Worm (Caenorhabditis elegans): ENCODE results near the gene Y61A9LA.7.
"Not testable (repeated sequence)": the region's sequence is repeated elsewhere in the genome, so short reads cannot be mapped to it uniquely, and the experiment has no call there.

Gene Y61A9LA.7

DNA sequence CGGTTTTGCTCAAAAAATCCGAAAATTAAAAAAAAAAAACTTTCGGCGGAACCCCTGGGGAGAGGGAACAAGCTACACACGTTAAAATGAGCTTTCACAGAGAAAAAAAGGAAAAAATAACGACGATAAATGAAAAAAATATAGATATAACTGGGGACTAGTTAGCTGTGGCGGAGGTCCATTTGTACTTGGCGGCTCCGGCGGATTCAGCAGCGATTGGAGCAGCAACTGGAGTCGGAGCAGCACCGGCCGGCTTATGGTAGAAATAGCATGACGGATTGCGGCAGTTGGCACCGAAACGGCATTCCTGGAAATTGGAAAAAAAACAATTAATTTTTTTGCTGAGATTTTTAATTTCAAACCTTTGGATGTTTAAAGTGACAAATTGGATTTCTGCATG is 2.9 kb upstream of the Y61A9LA.7 start:
- TF ChIP-seq pax-3 (tag; optimal IDR thresholded peaks at IDR 0.05) (no peak), fkh-4 (tag; optimal IDR thresholded peaks at IDR 0.05; ENCODE audit: borderline replicate concordance) (no peak), hlh-4 (tag; optimal IDR thresholded peaks at IDR 0.05) (no peak), swsn-7 (tag; optimal IDR thresholded peaks at IDR 0.05) (no peak), unc-62 (GFP tag; optimal IDR thresholded peaks at IDR 0.05) (no peak), Y116A8C.19 (tag; optimal IDR thresholded peaks at IDR 0.05; ENCODE audit: borderline replicate concordance) (no peak)

DNA sequence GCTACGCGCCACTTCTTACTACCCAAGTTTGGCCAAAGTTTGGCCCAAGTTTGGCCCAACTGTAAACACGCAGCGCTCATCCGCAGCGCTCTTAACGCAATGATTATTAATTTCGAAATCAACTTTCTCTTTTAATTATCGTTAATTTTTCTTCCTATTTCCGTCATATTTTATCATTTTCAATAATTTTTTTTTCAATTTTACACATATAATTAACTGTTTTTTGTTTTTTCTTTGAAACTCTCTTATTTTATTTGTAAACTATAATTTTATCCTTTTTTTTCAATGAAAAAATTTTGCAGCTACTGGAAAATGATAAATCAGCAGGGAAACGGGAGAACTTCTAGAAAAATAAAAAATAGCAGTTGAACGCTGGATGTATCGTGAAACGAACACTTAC is 840 bp upstream of the Y61A9LA.7 start, which contains the start of gene Y61A9LA.4:
TSS of gene Y61A9LA.4 (plus strand) at position 301 of the 400 bp plus-strand sequence.
- TF ChIP-seq swsn-7 (tag; optimal IDR thresholded peaks at IDR 0.05); C16A3.4 (tag; optimal IDR thresholded peaks at IDR 0.05); fkh-10 (GFP tag; optimal IDR thresholded peaks at IDR 0.05): not testable (repeated sequence)

DNA sequence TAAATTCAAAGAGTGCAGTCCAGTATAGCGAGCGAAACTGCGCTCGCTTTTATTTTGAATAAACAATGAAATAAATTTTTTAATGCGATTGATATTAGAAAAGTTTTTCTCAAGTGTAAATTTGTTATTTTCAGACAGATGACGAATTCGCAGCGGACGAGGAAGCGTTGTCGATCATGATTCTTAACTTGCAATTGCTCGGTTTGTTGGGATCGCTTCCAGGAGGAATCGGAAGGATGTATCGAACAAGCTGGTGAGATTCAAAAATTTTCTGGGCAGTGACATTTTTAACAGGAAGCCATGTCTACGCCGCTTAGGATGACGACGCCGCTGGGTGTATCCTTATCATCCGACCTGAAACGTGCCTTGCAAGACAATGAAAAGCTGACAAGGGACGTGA is 6.0 kb downstream of the Y61A9LA.7 start, which contains the start of gene Y61A9LA.12:
TSS of gene Y61A9LA.12 (plus strand) at position 301 of the 400 bp plus-strand sequence.
- TF ChIP-seq nhr-19 (GFP tag; conservative IDR thresholded peaks at IDR 0.05); pag-3 (tag; optimal IDR thresholded peaks at IDR 0.05; ENCODE audit: borderline replicate concordance, insufficient read depth); nhr-237 (tag; optimal IDR thresholded peaks at IDR 0.05): not testable (repeated sequence)

DNA sequence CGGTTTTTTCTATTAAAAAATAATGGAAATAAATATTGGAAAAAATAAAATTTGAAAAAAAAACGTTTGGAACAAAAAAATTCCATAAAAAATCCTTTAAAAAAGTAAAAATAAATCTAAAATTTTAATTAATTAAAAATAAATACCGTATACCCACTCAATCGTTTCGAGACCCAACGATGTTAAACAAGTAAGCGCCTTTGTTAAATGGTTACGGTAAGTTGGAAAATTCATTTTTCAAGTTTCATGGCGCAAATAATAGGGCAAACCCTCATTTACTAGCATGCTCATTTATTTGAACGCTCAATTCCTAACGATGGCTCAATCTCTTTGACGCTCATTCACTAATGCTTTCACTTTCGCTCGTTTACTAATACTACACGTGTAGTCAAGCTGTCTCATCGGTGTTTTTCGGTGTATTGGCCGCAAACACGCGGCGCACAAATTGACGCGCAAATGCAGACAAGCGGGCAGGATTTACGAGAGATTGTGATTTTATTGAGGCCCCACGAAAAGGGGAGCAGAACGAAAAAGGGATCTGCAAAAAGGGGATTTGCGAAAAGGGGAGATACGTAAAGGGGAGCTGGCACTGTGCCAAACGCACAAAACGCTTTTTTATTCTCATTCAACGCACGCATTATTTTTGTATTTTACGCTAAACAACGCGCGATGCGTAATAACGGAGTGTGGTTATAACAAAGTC is 7.1 kb downstream of the Y61A9LA.7 start:
- TF ChIP-seq nhr-71 (tag; optimal IDR thresholded peaks at IDR 0.05) (peak; percentile 43), swsn-7 (tag; optimal IDR thresholded peaks at IDR 0.05) (peak; percentile 6), mab-9 (GFP tag; IDR thresholded peaks at IDR 0.05) (0 out of 2 replicates have a peak, but pooled peaks have one; percentile 37), nhr-47 (tag; optimal IDR thresholded peaks at IDR 0.05) (peak; percentile 47), snu-23 (GFP tag; optimal IDR thresholded peaks at IDR 0.05) (peak; percentile 14), F16B12.6 (tag; optimal IDR thresholded peaks at IDR 0.05) (peak; percentile 64), dsc-1 (tag; optimal IDR thresholded peaks at IDR 0.05) (peak; percentile 57), unc-98 (GFP tag; IDR thresholded peaks at IDR 0.05) (peak; percentile 36; the same call in 1 of the 2 replicates), efl-1 (optimal IDR thresholded peaks at IDR 0.05) (peak; percentile 15 to 46), efl-1 (GFP tag; optimal IDR thresholded peaks at IDR 0.05 in 1 of 2) (peak in 1 of 2 experiments; percentile 5), rnt-1 (tag; optimal IDR thresholded peaks at IDR 0.05) (peak; percentile 45), unc-86 (tag; optimal IDR thresholded peaks at IDR 0.05) (peak; percentile 0), tbx-2 (tag; optimal IDR thresholded peaks at IDR 0.05) (peak; percentile 2), lin-14 (GFP tag; optimal IDR thresholded peaks at IDR 0.05) (peak; percentile 28)

DNA sequence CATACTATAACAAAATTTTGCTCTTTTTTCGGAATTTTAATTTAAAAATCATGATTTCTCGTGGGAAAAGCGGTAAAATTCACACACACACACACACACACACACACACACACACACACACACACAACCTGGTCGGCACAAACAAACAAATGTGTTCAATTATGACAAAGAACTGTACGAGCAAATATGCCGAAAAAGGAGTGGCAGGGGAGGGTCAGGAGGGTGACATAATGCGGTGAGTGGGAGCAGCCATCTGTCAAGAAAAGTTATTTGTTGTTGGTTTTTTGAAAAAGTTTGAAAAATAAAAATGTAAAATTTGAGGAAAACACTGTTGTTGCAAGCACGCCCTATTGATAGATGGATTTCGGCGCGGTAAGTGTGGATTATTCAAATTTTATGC is 7.7 kb downstream of the Y61A9LA.7 start:
- TF ChIP-seq jun-1 (tag; optimal IDR thresholded peaks at IDR 0.05): no peak
- TF ChIP-seq lin-35 (GFP tag; optimal IDR thresholded peaks at IDR 0.05): peak in 1 of 2 experiments; percentile 2
- TF ChIP-seq mdl-1 (tag; optimal IDR thresholded peaks at IDR 0.05): no peak
- TF ChIP-seq efl-1 (optimal IDR thresholded peaks at IDR 0.05): peak in 1 of 2 experiments; percentile 21
- peak in 1 of 2 experiments; percentile 34 for TF ChIP-seq efl-1 (GFP tag; optimal IDR thresholded peaks at IDR 0.05 in 1 of 2)
- no peak for TF ChIP-seq xbp-1 (tag; optimal IDR thresholded peaks at IDR 0.05)
- TF ChIP-seq vab-15 (tag; optimal IDR thresholded peaks at IDR 0.05): no peak
- peak in 1 of 3 experiments; percentile 44 for TF ChIP-seq dpl-1 (GFP tag; optimal IDR thresholded peaks at IDR 0.05)
- no peak for TF ChIP-seq hlh-4 (tag; optimal IDR thresholded peaks at IDR 0.05)
- no peak for TF ChIP-seq snu-23 (GFP tag; optimal IDR thresholded peaks at IDR 0.05)

DNA sequence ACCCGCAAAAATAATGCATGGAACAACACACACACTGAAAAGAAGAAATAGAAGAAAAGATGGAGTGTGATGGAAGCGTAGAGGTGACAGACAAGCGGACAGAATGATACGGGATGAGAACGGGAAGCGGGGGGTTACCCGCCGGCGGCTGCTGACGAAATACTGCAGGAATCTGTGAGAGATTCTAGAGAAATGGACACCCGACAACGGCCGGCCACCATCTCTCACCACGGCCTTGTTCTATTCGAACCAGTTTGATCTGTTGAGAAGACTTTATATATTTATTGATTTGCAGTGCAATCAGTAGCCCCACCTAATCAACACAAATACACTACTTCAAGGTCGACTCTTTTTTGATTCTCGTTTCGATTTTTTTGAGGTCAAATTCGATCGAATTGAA is 9.1 kb downstream of the Y61A9LA.7 start:
- TF ChIP-seq ceh-8 (GFP tag; optimal IDR thresholded peaks at IDR 0.05) (no peak), irx-1 (tag; optimal IDR thresholded peaks at IDR 0.05) (peak; percentile 12), tlp-1 (tag; optimal IDR thresholded peaks at IDR 0.05) (no peak), tbx-2 (tag; optimal IDR thresholded peaks at IDR 0.05) (peak; percentile 23), jun-1 (tag; optimal IDR thresholded peaks at IDR 0.05) (no peak), vab-15 (tag; optimal IDR thresholded peaks at IDR 0.05) (no peak), elt-3 (tag; optimal IDR thresholded peaks at IDR 0.05) (peak in 2 of 6 experiments; percentile 33 to 51), fkh-4 (tag; optimal IDR thresholded peaks at IDR 0.05; ENCODE audit: borderline replicate concordance) (no peak), nhr-11 (tag; optimal IDR thresholded peaks at IDR 0.05) (no peak), nhr-28 (tag; optimal IDR thresholded peaks at IDR 0.05) (no peak), mep-1 (tag; optimal IDR thresholded peaks at IDR 0.05) (peak; percentile 32), nhr-237 (tag; optimal IDR thresholded peaks at IDR 0.05) (no peak), grh-1 (GFP tag; IDR thresholded peaks at IDR 0.05) (peak; percentile 47; the same call in 1 of the 2 replicates), egl-13 (tag; optimal IDR thresholded peaks at IDR 0.05) (no peak), aha-1 (tag; optimal IDR thresholded peaks at IDR 0.05) (no peak), fkh-10 (GFP tag; optimal IDR thresholded peaks at IDR 0.05) (no peak), nhr-20 (tag; optimal IDR thresholded peaks at IDR 0.05) (peak; percentile 72)
